Worm (Caenorhabditis elegans) whole organism, early embryonic: ENCODE results near the gene arrd-17.

Source experiments
- B0310.2 ChIP-seq: sonication (generic microtip); optimal IDR thresholded peaks from 2 replicates; lab custom pipeline; 2016; ENCODE audit warnings: mild to moderate bottlenecking, missing genetic modification characterization, missing compliant biosample characterization
- aly-1 ChIP-seq: sonication (generic microtip); optimal IDR thresholded peaks from 2 replicates; lab custom pipeline; 2016; ENCODE audit warnings: missing genetic modification characterization, missing compliant biosample characterization
- ama-1 ChIP-seq: fragments of 150-350 bp; optimal IDR thresholded peaks from 2 replicates; lab custom pipeline; 2014
- ceh-13 ChIP-seq: fragments of 200-800 bp; sonication (Bioruptor generic); optimal IDR thresholded peaks from 2 replicates; lab custom pipeline; 2018; ENCODE audit warnings: mild to moderate bottlenecking, missing genetic modification characterization, missing compliant biosample characterization
- ceh-36 ChIP-seq: sonication (generic microtip); optimal IDR thresholded peaks from 2 replicates; lab custom pipeline; 2016; ENCODE audit warnings: missing genetic modification characterization, inconsistent platforms, missing compliant biosample characterization
- ets-7 ChIP-seq: sonication (generic microtip); optimal IDR thresholded peaks from 2 replicates; lab custom pipeline; 2016; ENCODE audit warnings: missing genotype, missing genetic modification characterization, missing compliant biosample characterization
- flt-1 ChIP-seq: fragments of 200-800 bp; sonication (Bioruptor generic); IDR thresholded peaks from 2 replicates; pipeline ENCODE4 v1.3.6; 2022; ENCODE audit warnings: missing genetic modification characterization, missing compliant biosample characterization
- hmbx-1 ChIP-seq: sonication (generic microtip); optimal IDR thresholded peaks from 2 replicates; lab custom pipeline; 2016; ENCODE audit warnings: mild to moderate bottlenecking, missing genetic modification characterization, missing compliant biosample characterization
- hmg-4 ChIP-seq: fragments of 200-800 bp; sonication (Bioruptor generic); optimal IDR thresholded peaks from 2 replicates; lab custom pipeline; 2018; ENCODE audit warnings: mild to moderate bottlenecking, missing genetic modification characterization, missing compliant biosample characterization
- pes-1 ChIP-seq: fragments of 200-800 bp; sonication (Bioruptor generic); IDR thresholded peaks from 2 replicates; pipeline ENCODE4 v1.3.6; 2022; ENCODE audit warnings: missing genetic modification reagents, missing genetic modification characterization, missing compliant biosample characterization
- scrt-1 ChIP-seq: fragments of 200-800 bp; sonication (Bioruptor generic); IDR thresholded peaks from 2 replicates; pipeline ENCODE4 v1.3.6; 2022; ENCODE audit warnings: missing genetic modification characterization, missing compliant biosample characterization
- sea-1 ChIP-seq: fragments of 200-800 bp; sonication (Bioruptor generic); conservative IDR thresholded peaks from 2 replicates; pipeline ENCODE4 v1.3.6; 2022; ENCODE audit warnings: missing genetic modification characterization, missing compliant biosample characterization
- tbx-11 ChIP-seq: fragments of 200-800 bp; sonication (Bioruptor generic); IDR thresholded peaks from 2 replicates; pipeline ENCODE4 v1.3.6; 2022; ENCODE audit warnings: missing genetic modification characterization, missing compliant biosample characterization
- tra-4 ChIP-seq: sonication (generic microtip); optimal IDR thresholded peaks from 2 replicates; lab custom pipeline; 2017; ENCODE audit warnings: missing genetic modification characterization, missing compliant biosample characterization

DNA sequence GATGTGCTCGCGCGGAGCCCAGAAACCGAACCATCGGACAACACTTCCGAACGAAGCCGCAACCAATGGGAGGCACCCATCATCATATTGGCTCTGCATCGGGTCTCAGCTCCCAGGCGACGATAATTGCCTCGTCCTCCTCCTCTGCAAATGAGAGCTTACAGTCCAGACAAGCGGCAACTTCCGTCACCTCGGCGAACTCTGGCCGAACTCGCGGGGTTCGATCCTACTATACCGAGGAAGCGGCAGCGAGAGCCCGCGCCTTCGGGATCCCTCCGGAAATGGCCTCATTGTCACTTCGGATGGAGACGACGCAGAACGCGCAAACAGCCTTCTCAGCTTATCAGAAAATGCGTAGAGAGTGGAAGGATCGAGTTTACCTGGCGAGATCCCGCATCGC, 24.3 kb upstream of the arrd-17 start:
- no peak for TF ChIP-seq scrt-1 (GFP tag; lab: Robert Waterston, UW)
- peak; percentile 14 for TF ChIP-seq hmg-4
- TF ChIP-seq tra-4 (tag; lab: Kevin White, UChicago) = no peak
- no peak for TF ChIP-seq ama-1 (lab: Kevin White, UChicago)
- TF ChIP-seq flt-1 (GFP tag; lab: Robert Waterston, UW) = no peak
- no peak for TF ChIP-seq ceh-13 (GFP tag; lab: Kevin White, UChicago)
- TF ChIP-seq hmbx-1 = no peak
- TF ChIP-seq tbx-11 (GFP tag; lab: Robert Waterston, UW) = no peak
- TF ChIP-seq ets-7 = no peak
- no peak for TF ChIP-seq B0310.2 (tag; lab: Kevin White, UChicago)
- TF ChIP-seq ceh-36 (tag; lab: Kevin White, UChicago) = no peak
- no peak for TF ChIP-seq aly-1 (tag; lab: Kevin White, UChicago)
- no peak for TF ChIP-seq sea-1 (GFP tag; lab: Robert Waterston, UW)
- TF ChIP-seq pes-1 (GFP tag; lab: Robert Waterston, UW) = no peak
